Worm (Caenorhabditis elegans): ENCODE results near the gene iff-1.

DNA sequence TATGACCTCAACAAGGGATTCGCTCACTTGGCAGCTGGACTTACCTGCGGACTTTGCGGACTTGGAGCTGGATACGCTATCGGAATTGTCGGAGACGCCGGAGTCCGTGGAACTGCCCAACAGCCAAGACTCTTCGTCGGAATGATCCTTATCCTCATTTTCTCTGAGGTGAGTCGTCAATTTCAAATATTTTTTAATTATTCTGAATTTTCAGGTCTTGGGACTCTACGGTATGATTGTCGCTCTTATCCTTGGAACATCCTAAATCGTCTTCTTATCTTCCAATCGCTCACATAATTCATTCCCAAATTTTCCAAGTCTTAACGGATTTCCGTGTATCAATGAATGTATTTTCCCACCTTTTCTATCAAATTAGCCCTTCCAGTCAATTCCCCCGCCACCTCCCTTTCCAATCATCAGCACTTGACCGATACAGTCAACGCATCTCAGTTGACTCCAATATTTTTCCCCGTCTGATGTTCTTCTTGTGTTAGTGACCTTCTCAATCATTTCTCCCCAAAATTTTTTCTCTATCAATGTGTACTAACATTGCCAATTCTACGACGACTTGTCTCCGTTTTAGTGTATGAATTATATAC, 35.6 kb upstream of the iff-1 start, which contains the start of gene R10E11.6:
- TF ChIP-seq him-1 (tag; optimal IDR thresholded peaks at IDR 0.05) = no peak
- TF ChIP-seq dao-5 (tag; optimal IDR thresholded peaks at IDR 0.05) = no peak
